Worm (Caenorhabditis elegans) whole organism, L4 larva: ENCODE results near the gene nep-10.

Experiments used
- D1046.2 ChIP-seq: fragments of 200-800 bp; sonication (Bioruptor generic); IDR thresholded peaks from 2 replicates; pipeline ENCODE4 v1.3.6; 2022; ENCODE audit warnings: missing genetic modification characterization, missing compliant biosample characterization
- F10B5.3 ChIP-seq: sonication (generic microtip); optimal IDR thresholded peaks from 2 replicates; lab custom pipeline; 2016; ENCODE audit warnings: mild to moderate bottlenecking, missing genetic modification characterization, missing compliant biosample characterization
- Y75B8A.6 ChIP-seq: fragments of 200-800 bp; sonication (Bioruptor generic); IDR thresholded peaks from 2 replicates; pipeline ENCODE4 v1.3.6; 2022; ENCODE audit warnings: missing genetic modification reagents, missing genetic modification characterization, missing compliant biosample characterization
- aha-1 ChIP-seq: fragments of 150-350 bp; peaks from one replicate; lab custom pipeline; 2014; ENCODE audit warnings: missing biosample characterization, missing genetic modification characterization
- arid-1 ChIP-seq: fragments of 200-800 bp; sonication (Bioruptor generic); conservative IDR thresholded peaks from 2 replicates; pipeline ENCODE4 v1.3.6; 2022; ENCODE audit warnings: missing genetic modification reagents, missing genetic modification characterization, missing compliant biosample characterization
- attf-4 ChIP-seq: sonication (generic microtip); optimal IDR thresholded peaks from 3 replicates; lab custom pipeline; 2017; ENCODE audit warnings: missing biosample characterization, missing genetic modification characterization
- ceh-20 ChIP-seq: fragments of 200-800 bp; sonication (Bioruptor generic); IDR thresholded peaks from 2 replicates; pipeline ENCODE4 v1.3.6; 2022; ENCODE audit warnings: missing genetic modification reagents, missing genetic modification characterization, missing compliant biosample characterization
- ceh-28 ChIP-seq: fragments of 150-350 bp; optimal IDR thresholded peaks from 2 replicates; lab custom pipeline; 2014; ENCODE audit warnings: missing biosample characterization, missing genetic modification reagents, missing genetic modification characterization
- ceh-32 ChIP-seq: sonication (generic microtip); optimal IDR thresholded peaks from 2 replicates; lab custom pipeline; 2016; ENCODE audit warnings: mild to moderate bottlenecking, missing genetic modification characterization, missing compliant biosample characterization; ENCODE audit not compliant: poor library complexity
- ces-1 ChIP-seq: fragments of 150-350 bp; sonication (generic microtip); optimal IDR thresholded peaks from 4 replicates; lab custom pipeline; 2014; ENCODE audit warnings: missing biosample characterization, missing genetic modification reagents, missing genetic modification characterization
- daf-12 ChIP-seq: fragments of 150-350 bp; optimal IDR thresholded peaks from 2 replicates; lab custom pipeline; 2014; ENCODE audit warnings: missing biosample characterization, missing genetic modification reagents, missing genetic modification characterization
- daf-16 ChIP-seq, 3 experiments: sonication (generic microtip); optimal IDR thresholded peaks; 2 replicates each; lab custom pipeline; 2016 to 2017; ENCODE audit warnings: missing genetic modification characterization in 3 of 3, missing genetic modification reagents in 3 of 3, mild to moderate bottlenecking in 2 of 3, missing compliant biosample characterization in 2 of 3, missing biosample characterization in 1 of 3, moderate library complexity in 1 of 3
- dmd-8 ChIP-seq: fragments of 200-800 bp; sonication (Bioruptor generic); IDR thresholded peaks from 2 replicates; pipeline ENCODE4 v1.3.6; 2022; ENCODE audit warnings: missing genetic modification characterization, missing compliant biosample characterization
- egl-43 ChIP-seq: fragments of 200-800 bp; sonication (Bioruptor generic); IDR thresholded peaks from 2 replicates; pipeline ENCODE4 v1.3.6; 2022; ENCODE audit warnings: missing genetic modification reagents, missing genetic modification characterization, missing compliant biosample characterization
- lin-13 ChIP-seq: fragments of 150-350 bp; optimal IDR thresholded peaks from 2 replicates; lab custom pipeline; 2014; ENCODE audit warnings: missing biosample characterization, missing genetic modification reagents, missing genetic modification characterization
- lin-39 ChIP-seq: fragments of 150-350 bp; optimal IDR thresholded peaks from 2 replicates; lab custom pipeline; 2014; ENCODE audit warnings: missing biosample characterization, missing genetic modification reagents, missing genetic modification characterization
- lir-3 ChIP-seq: sonication (generic microtip); optimal IDR thresholded peaks from 2 replicates; lab custom pipeline; 2016; ENCODE audit warnings: mild to moderate bottlenecking, missing genetic modification characterization, missing compliant biosample characterization
- lsy-2 ChIP-seq, 2 experiments: fragments of 150-350 bp in 1 of 2; sonication (generic microtip) in 1 of 2; optimal IDR thresholded peaks; 2 replicates each; lab custom pipeline; 2014 to 2017; ENCODE audit warnings: missing biosample characterization in 2 of 2, missing genetic modification characterization in 2 of 2
- mdt-29 ChIP-seq: fragments of 200-800 bp; sonication (Bioruptor generic); IDR thresholded peaks from 2 replicates; pipeline ENCODE4 v1.3.6; 2022; ENCODE audit warnings: missing genetic modification reagents, missing genetic modification characterization, missing compliant biosample characterization
- mep-1 ChIP-seq: fragments of 150-350 bp; sonication (generic microtip); optimal IDR thresholded peaks from 3 replicates; lab custom pipeline; 2014; ENCODE audit warnings: missing biosample characterization, missing genetic modification characterization
- mes-2 ChIP-seq: sonication (generic microtip); optimal IDR thresholded peaks from 2 replicates; lab custom pipeline; 2016; ENCODE audit warnings: missing genotype, mild to moderate bottlenecking, missing genetic modification characterization, missing compliant biosample characterization; ENCODE audit not compliant: poor library complexity, severe bottlenecking
- mxl-2 ChIP-seq: fragments of 200-800 bp; sonication (Bioruptor generic); conservative IDR thresholded peaks from 2 replicates; pipeline ENCODE4 v1.3.6; 2022; ENCODE audit warnings: missing genetic modification reagents, missing genetic modification characterization, missing compliant biosample characterization
- nhr-11 ChIP-seq: fragments of 150-350 bp; optimal IDR thresholded peaks from 2 replicates; lab custom pipeline; 2014; ENCODE audit warnings: missing biosample characterization, missing genetic modification characterization
- nhr-28 ChIP-seq: fragments of 150-350 bp; optimal IDR thresholded peaks from 2 replicates; lab custom pipeline; 2014; ENCODE audit warnings: missing biosample characterization, missing genetic modification characterization
- nhr-41 ChIP-seq: fragments of 200-800 bp; sonication (Bioruptor generic); IDR thresholded peaks from 2 replicates; pipeline ENCODE4 v1.3.6; 2022; ENCODE audit warnings: missing genetic modification reagents, missing genetic modification characterization, missing compliant biosample characterization
- nhr-48 ChIP-seq: sonication (generic microtip); optimal IDR thresholded peaks from 2 replicates; lab custom pipeline; 2016; ENCODE audit warnings: mild to moderate bottlenecking, missing genetic modification characterization, missing compliant biosample characterization
- nhr-6 ChIP-seq: fragments of 150-350 bp; optimal IDR thresholded peaks from 2 replicates; lab custom pipeline; 2014; ENCODE audit warnings: missing biosample characterization, missing genetic modification characterization
- nhr-77 ChIP-seq: fragments of 150-350 bp; optimal IDR thresholded peaks from 2 replicates; lab custom pipeline; 2014; ENCODE audit warnings: missing biosample characterization, missing genetic modification characterization
- php-3 ChIP-seq: fragments of 200-800 bp; sonication (Bioruptor generic); IDR thresholded peaks from 2 replicates; pipeline ENCODE4 v1.3.6; 2022; ENCODE audit warnings: missing genetic modification reagents, missing genetic modification characterization, missing compliant biosample characterization
- sdz-12 ChIP-seq: fragments of 200-800 bp; sonication (Bioruptor generic); optimal IDR thresholded peaks from 2 replicates; lab custom pipeline; 2018; ENCODE audit warnings: mild to moderate bottlenecking, missing genetic modification characterization, missing compliant biosample characterization
- set-16 ChIP-seq: fragments of 200-800 bp; sonication (Bioruptor generic); IDR thresholded peaks from 2 replicates; pipeline ENCODE4 v1.3.6; 2022; ENCODE audit warnings: missing genetic modification reagents, missing genetic modification characterization, missing compliant biosample characterization
- snpc-4 ChIP-seq: fragments of 150-350 bp; optimal IDR thresholded peaks from 2 replicates; lab custom pipeline; 2014; ENCODE audit warnings: missing biosample characterization, missing genetic modification characterization
- spr-1 ChIP-seq: sonication (generic microtip); optimal IDR thresholded peaks from 2 replicates; lab custom pipeline; 2016; ENCODE audit warnings: mild to moderate bottlenecking, missing genetic modification characterization, missing compliant biosample characterization
- spr-3 ChIP-seq: fragments of 200-800 bp; sonication (Bioruptor generic); optimal IDR thresholded peaks from 2 replicates; lab custom pipeline; 2018; ENCODE audit warnings: mild to moderate bottlenecking, missing genetic modification characterization, missing compliant biosample characterization
- unc-62 ChIP-seq, 3 experiments: fragments of 150-350 bp in 1 of 3; sonication (generic microtip); optimal IDR thresholded peaks in 2 of 3; peaks in 1 of 3; 1 replicate in 1 of 3; 2 replicates in 2 of 3; lab custom pipeline; 2014 to 2017; ENCODE audit warnings: missing biosample characterization in 3 of 3, missing genetic modification characterization in 3 of 3, missing genetic modification reagents in 3 of 3, missing genotype in 1 of 3
- zfp-2 ChIP-seq: sonication (generic microtip); optimal IDR thresholded peaks from 2 replicates; lab custom pipeline; 2016; ENCODE audit warnings: mild to moderate bottlenecking, missing genetic modification characterization, missing compliant biosample characterization
- zip-11 ChIP-seq: fragments of 200-800 bp; sonication (Bioruptor generic); IDR thresholded peaks from 2 replicates; pipeline ENCODE4 v1.3.6; 2022; ENCODE audit warnings: missing genetic modification characterization, missing compliant biosample characterization
- ztf-11 ChIP-seq: fragments of 150-350 bp; optimal IDR thresholded peaks from 2 replicates; lab custom pipeline; 2014; ENCODE audit warnings: missing biosample characterization, missing genetic modification characterization
- ztf-7 ChIP-seq: fragments of 150-350 bp; optimal IDR thresholded peaks from 2 replicates; lab custom pipeline; 2014; ENCODE audit warnings: missing biosample characterization, missing genetic modification characterization

Gene nep-10

ce11 chrII:3447906-3448305, 45.2 kb upstream of the nep-10 start, which contains the start of gene C16C8.21:
Gene C16C8.21 (plus strand): TSS chrII:3448206.
- TF ChIP-seq arid-1, result no peak
- no peak for TF ChIP-seq zip-11 (GFP tag; lab: Robert Waterston, UW)
- no peak for TF ChIP-seq lir-3 (tag; lab: Kevin White, UChicago)

- TF ChIP-seq ceh-20 (GFP tag; lab: Robert Waterston, UW) (no peak), attf-4 (tag; lab: Kevin White, UChicago) (no peak), nhr-11 (tag; lab: Kevin White, UChicago) (no peak), ztf-11 (no peak), mep-1 (no peak), zfp-2 (tag; lab: Kevin White, UChicago) (no peak), sdz-12 (no peak), lin-13 (GFP tag; lab: Kevin White, UChicago) (no peak), nhr-41 (GFP tag; lab: Robert Waterston, UW) (no peak), ceh-28 (tag; lab: Kevin White, UChicago) (no peak), nhr-48 (no peak), ces-1 (GFP tag; lab: Kevin White, UChicago) (no peak), nhr-77 (tag; lab: Kevin White, UChicago) (no peak), arid-1 (no peak), Y75B8A.6 (no peak), spr-3 (no peak), lsy-2 (tag; optimal IDR thresholded peaks at IDR 0.05; lab: Kevin White, UChicago) (no peak), D1046.2 (GFP tag; lab: Robert Waterston, UW) (no peak), spr-1 (tag; lab: Kevin White, UChicago) (no peak), ztf-7 (tag; lab: Kevin White, UChicago) (no peak)
These were observed 43.9 kb upstream of the nep-10 start, which contains the start of the genes C16C8.20 and gldi-6 for ce11 chrII:3446647-3447046. Gene C16C8.20 (plus strand): TSS chrII:3446947. Gene gldi-6 (plus strand): TSS chrII:3446947.

ce11 chrII:3445285-3445806, 42.6 kb upstream of the nep-10 start, which contains the start of the genes C16C8.5 and C16C8.16:
Gene C16C8.5 (minus strand): TSS chrII:3445385.
Gene C16C8.16 (plus strand): TSS chrII:3445756.
- no peak for TF ChIP-seq aha-1

ce11 chrII:3444280-3444679, 41.5 kb upstream of the nep-10 start, which contains the start of gene C16C8.4:
Gene C16C8.4 (minus strand): TSS chrII:3444380.
- TF ChIP-seq aha-1 (peak; percentile 66), nhr-6 (tag; lab: Kevin White, UChicago) (no peak)

- TF ChIP-seq snpc-4 (tag; lab: Kevin White, UChicago) (no peak), ces-1 (GFP tag; lab: Kevin White, UChicago) (no peak)
These were observed 40.4 kb upstream of the nep-10 start, which contains the start of gene C16C8.22 for ce11 chrII:3443154-3443553. Gene C16C8.22 (minus strand): TSS chrII:3443254.

ce11 chrII:3441377-3441776, 38.6 kb upstream of the nep-10 start, which contains the start of gene C16C8.27:
Gene C16C8.27 (plus strand): TSS chrII:3441677.
- TF ChIP-seq Y75B8A.6 (no peak), unc-62 (GFP tag; optimal IDR thresholded peaks at IDR 0.05 in 1 of 2; lab: Kevin White, UChicago) (peak in 1 of 2 experiments; percentile 1), unc-62 (tag; optimal IDR thresholded peaks at IDR 0.05; lab: Kevin White, UChicago) (no peak), daf-16 (GFP tag; optimal IDR thresholded peaks at IDR 0.05; lab: Kevin White, UChicago) (no peak), daf-16 (tag; optimal IDR thresholded peaks at IDR 0.05; lab: Kevin White, UChicago) (no peak), mxl-2 (GFP tag; lab: Robert Waterston, UW) (no peak)

DNA sequence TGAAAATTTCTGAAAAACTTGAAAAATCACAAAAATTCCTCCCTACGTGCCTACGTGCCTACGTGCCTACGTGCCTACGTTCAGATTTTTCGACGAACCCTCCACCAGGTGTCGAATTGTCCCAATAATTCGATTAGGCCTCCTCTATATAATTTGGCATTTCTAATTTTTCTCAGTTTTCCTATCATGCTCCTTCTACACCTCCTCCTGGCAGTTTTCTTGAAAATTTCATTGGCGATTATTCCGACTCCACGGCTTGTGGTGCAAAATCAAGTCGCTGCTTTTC, 37.8 kb upstream of the nep-10 start, which contains the start of gene C16C8.17:
TSS of gene C16C8.17 (plus strand) at position 187 of the 286 bp plus-strand sequence.
- TF ChIP-seq set-16 (GFP tag; lab: Robert Waterston, UW) (no peak), egl-43 (GFP tag; lab: Robert Waterston, UW) (no peak), snpc-4 (tag; lab: Kevin White, UChicago) (no peak), dmd-8 (GFP tag; lab: Robert Waterston, UW) (no peak), mes-2 (tag; lab: Kevin White, UChicago) (no peak), mdt-29 (GFP tag; lab: Robert Waterston, UW) (no peak), mep-1 (no peak), daf-16 (GFP tag; optimal IDR thresholded peaks at IDR 0.05; lab: Kevin White, UChicago) (no peak), daf-16 (tag; optimal IDR thresholded peaks at IDR 0.05; lab: Kevin White, UChicago) (no peak), daf-12 (tag; lab: Kevin White, UChicago) (no peak), nhr-28 (tag; lab: Kevin White, UChicago) (no peak), ceh-32 (no peak), F10B5.3 (tag; lab: Kevin White, UChicago) (no peak), lin-39 (tag; lab: Kevin White, UChicago) (no peak), php-3 (GFP tag; lab: Robert Waterston, UW) (no peak), unc-62 (GFP tag; optimal IDR thresholded peaks at IDR 0.05 in 1 of 2; lab: Kevin White, UChicago) (no peak), unc-62 (tag; optimal IDR thresholded peaks at IDR 0.05; lab: Kevin White, UChicago) (no peak), ztf-11 (no peak), nhr-6 (tag; lab: Kevin White, UChicago) (no peak)
